Worm (Caenorhabditis elegans) whole organism, L1 larva: ENCODE results near the gene F49A5.10.

Experiments
- aha-1 ChIP-seq: fragments of 150-350 bp; optimal IDR thresholded peaks from 2 replicates; lab custom pipeline; 2014; ENCODE audit warnings: missing biosample characterization, missing genetic modification characterization
- ceh-82 ChIP-seq, 3 experiments: fragments of 150-350 bp in 1 of 3; sonication (generic microtip) in 2 of 3; optimal IDR thresholded peaks; 2 replicates each; lab custom pipeline; 2014 to 2017; ENCODE audit warnings: missing biosample characterization in 3 of 3, missing genetic modification characterization in 3 of 3
- dsc-1 ChIP-seq: sonication (generic microtip); optimal IDR thresholded peaks from 2 replicates; lab custom pipeline; 2016; ENCODE audit warnings: mild to moderate bottlenecking, missing genetic modification characterization, missing compliant biosample characterization
- fos-1 ChIP-seq: fragments of 150-350 bp; optimal IDR thresholded peaks from 2 replicates; lab custom pipeline; 2014; ENCODE audit warnings: missing biosample characterization, missing genetic modification characterization
- isw-1 ChIP-seq: fragments of 200-800 bp; sonication (Bioruptor generic); IDR thresholded peaks from 2 replicates; pipeline ENCODE4 v1.3.6; 2022; ENCODE audit warnings: missing genetic modification characterization, missing compliant biosample characterization
- lin-35 ChIP-seq, 2 experiments: fragments of 150-350 bp; optimal IDR thresholded peaks; 2 replicates each; lab custom pipeline; 2014; ENCODE audit warnings: missing biosample characterization in 2 of 2, missing genetic modification characterization in 2 of 2, missing genetic modification reagents in 2 of 2
- lin-39 ChIP-seq: fragments of 150-350 bp; optimal IDR thresholded peaks from 2 replicates; lab custom pipeline; 2014; ENCODE audit warnings: missing biosample characterization, missing genetic modification reagents, missing genetic modification characterization
- lsy-2 ChIP-seq, 2 experiments: fragments of 150-350 bp; optimal IDR thresholded peaks; 2 replicates each; lab custom pipeline; 2014; ENCODE audit warnings: missing biosample characterization in 2 of 2, missing genetic modification characterization in 2 of 2
- nhr-12 ChIP-seq: sonication (generic microtip); optimal IDR thresholded peaks from 2 replicates; lab custom pipeline; 2017; ENCODE audit warnings: missing biosample characterization, missing genetic modification characterization
- skn-1 ChIP-seq: fragments of 150-350 bp; optimal IDR thresholded peaks from 2 replicates; lab custom pipeline; 2014; ENCODE audit warnings: missing biosample characterization, missing genetic modification characterization
- sptf-1 ChIP-seq: fragments of 150-350 bp; optimal IDR thresholded peaks from 2 replicates; lab custom pipeline; 2014; ENCODE audit warnings: missing biosample characterization, missing genetic modification characterization
- unc-130 ChIP-seq: fragments of 150-350 bp; optimal IDR thresholded peaks from 2 replicates; lab custom pipeline; 2017; ENCODE audit warnings: missing biosample characterization, missing genetic modification characterization, inconsistent platforms
- zip-4 ChIP-seq: fragments of 200-800 bp; sonication (Bioruptor generic); optimal IDR thresholded peaks from 2 replicates; lab custom pipeline; 2018; ENCODE audit warnings: mild to moderate bottlenecking, missing genetic modification characterization, moderate library complexity, missing compliant biosample characterization

DNA sequence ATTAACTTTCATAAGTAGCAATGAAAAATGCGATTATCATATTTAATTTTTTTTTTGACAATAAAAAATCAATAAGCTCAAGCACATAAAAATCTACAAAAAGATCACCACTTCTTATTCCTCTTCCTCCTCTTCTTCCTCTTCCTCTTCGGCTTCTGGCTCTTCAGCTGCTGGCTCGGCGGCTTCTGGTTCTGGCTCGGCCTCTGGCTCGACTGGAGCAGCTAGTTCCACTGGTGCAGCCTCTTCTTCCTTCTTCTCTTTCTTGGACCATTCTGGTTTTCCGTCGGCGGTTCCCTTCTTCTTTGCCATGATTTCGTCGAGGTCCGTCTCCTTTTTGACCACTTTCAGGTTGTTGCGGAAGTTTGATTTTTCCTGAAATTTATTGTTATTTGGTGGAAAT lies 41.4 kb upstream of the F49A5.10 start:
- no peak for TF ChIP-seq nhr-12 (tag; lab: Kevin White, UChicago)
- no peak for TF ChIP-seq zip-4
- TF ChIP-seq lin-35 (GFP tag; optimal IDR thresholded peaks at IDR 0.05; lab: Kevin White, UChicago): no peak
- no peak for TF ChIP-seq sptf-1 (tag; lab: Kevin White, UChicago)
- no peak for TF ChIP-seq aha-1
- no peak for TF ChIP-seq ceh-82 (tag; optimal IDR thresholded peaks at IDR 0.05; lab: Kevin White, UChicago)
- no peak for TF ChIP-seq dsc-1 (tag; lab: Kevin White, UChicago)
- TF ChIP-seq lsy-2 (tag; optimal IDR thresholded peaks at IDR 0.05; lab: Kevin White, UChicago): no peak
- no peak for TF ChIP-seq skn-1 (tag; lab: Kevin White, UChicago)
- TF ChIP-seq isw-1 (GFP tag; lab: Robert Waterston, UW): no peak
- no peak for TF ChIP-seq unc-130 (tag; lab: Kevin White, UChicago)
- no peak for TF ChIP-seq lin-39
- no peak for TF ChIP-seq fos-1 (tag; lab: Kevin White, UChicago)
